Worm (Caenorhabditis elegans): ENCODE data around the gene srh-19.

DNA sequence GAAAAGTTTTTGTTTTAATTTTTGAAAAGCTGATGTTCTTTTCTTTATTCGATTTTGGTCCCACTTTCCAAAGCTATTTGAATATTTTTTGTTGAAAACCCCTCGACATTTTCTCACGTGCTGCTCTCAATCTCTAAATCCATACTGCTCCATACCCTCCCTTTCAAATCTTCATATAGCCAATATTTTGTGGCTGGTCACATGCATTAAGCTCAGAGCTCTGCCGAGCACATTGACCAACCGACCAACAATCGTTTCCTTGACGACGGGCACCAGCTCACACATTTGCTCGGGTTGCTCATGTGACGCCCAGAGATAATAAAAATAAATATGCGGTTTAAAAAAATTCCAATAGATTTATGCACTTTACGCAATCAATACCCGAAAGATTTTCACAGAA lies 26.0 kb downstream of the srh-19 start:
- no peak for TF ChIP-seq ref-2 (tag; optimal IDR thresholded peaks at IDR 0.05)
- peak; percentile 5 for TF ChIP-seq nfya-1 (tag; optimal IDR thresholded peaks at IDR 0.05)
- no peak for TF ChIP-seq pha-4 (tag; optimal IDR thresholded peaks at IDR 0.05)
- no peak for TF ChIP-seq ceh-14 (tag; optimal IDR thresholded peaks at IDR 0.05)
- TF ChIP-seq madf-2 (tag; optimal IDR thresholded peaks at IDR 0.05): no peak
- TF ChIP-seq hlh-15 (tag; optimal IDR thresholded peaks at IDR 0.05): no peak
- TF ChIP-seq sox-4 (tag; optimal IDR thresholded peaks at IDR 0.05): no peak
- TF ChIP-seq pag-3 (tag; optimal IDR thresholded peaks at IDR 0.05; ENCODE audit: borderline replicate concordance): no peak
- TF ChIP-seq npax-4 (tag; optimal IDR thresholded peaks at IDR 0.05): no peak
- no peak for TF ChIP-seq ceh-6 (GFP tag; optimal IDR thresholded peaks at IDR 0.05)
- no peak for TF ChIP-seq dmd-4 (tag; optimal IDR thresholded peaks at IDR 0.05; ENCODE audit: borderline replicate concordance)
- TF ChIP-seq fkh-10 (GFP tag; optimal IDR thresholded peaks at IDR 0.05): no peak
